Fruit fly (Drosophila melanogaster): ENCODE measurements around the gene CG8209.

Gene CG8209

dm6 chr3L:8024278-8025140, 48.3 kb downstream of the CG8209 start (continued):
- TF ChIP-seq pfk (GFP tag; optimal IDR thresholded peaks at IDR 0.05) = no peak
- 0 out of 2 replicates have a peak, but pooled peaks have one; percentile 49 for TF ChIP-seq esg (GFP tag; conservative IDR thresholded peaks at IDR 0.05)
- TF ChIP-seq mld (GFP tag; IDR thresholded peaks at IDR 0.05; ENCODE audit: partially characterized antibody) = no peak
- TF ChIP-seq CG13624 (GFP tag; optimal IDR thresholded peaks at IDR 0.05) = peak; percentile 12
- TF ChIP-seq CG14014 (GFP tag; IDR thresholded peaks at IDR 0.05) = peak; percentile 46; the same call in 1 of the 2 replicates
- no peak for TF ChIP-seq inv (GFP tag; IDR thresholded peaks at IDR 0.05; ENCODE audit: partially characterized antibody)
- TF ChIP-seq CG18599 (GFP tag; optimal IDR thresholded peaks at IDR 0.05) = peak; percentile 36
- TF ChIP-seq Vsx1 (GFP tag; optimal IDR thresholded peaks at IDR 0.05) = no peak
- TF ChIP-seq CG1832 (GFP tag; optimal IDR thresholded peaks at IDR 0.05) = peak; percentile 85
- no peak for TF ChIP-seq Side (GFP tag; optimal IDR thresholded peaks at IDR 0.05)
- TF ChIP-seq Adf1 (GFP tag; IDR thresholded peaks at IDR 0.05) = no peak
- TF ChIP-seq sd (tag; optimal IDR thresholded peaks at IDR 0.05) = peak; percentile 100
- TF ChIP-seq crp (GFP tag; optimal IDR thresholded peaks at IDR 0.05) = peak in 1 of 2 experiments; percentile 70
- TF ChIP-seq crol (GFP tag; IDR thresholded peaks at IDR 0.05) = no peak
- no peak for TF ChIP-seq bowl (GFP tag; IDR thresholded peaks at IDR 0.05)
- TF ChIP-seq Ptx1 (GFP tag; IDR thresholded peaks at IDR 0.05) = peak; percentile 75
- TF ChIP-seq ash1 (GFP tag; optimal IDR thresholded peaks at IDR 0.05) = no peak
- no peak for TF ChIP-seq CG9609 (GFP tag; optimal IDR thresholded peaks at IDR 0.05)
- TF ChIP-seq her (GFP tag; optimal IDR thresholded peaks at IDR 0.05) = no peak
- TF ChIP-seq CG9215 (GFP tag; IDR thresholded peaks at IDR 0.05) = peak; percentile 57; the same call in 1 of the 2 replicates
- no peak for TF ChIP-seq Hand (GFP tag; optimal IDR thresholded peaks at IDR 0.05)
- peak; percentile 40 for TF ChIP-seq CG30403 (GFP tag; optimal IDR thresholded peaks at IDR 0.05)
- TF ChIP-seq sob (GFP tag; IDR thresholded peaks at IDR 0.05) = peak; percentile 56
- TF ChIP-seq Sry-δ (GFP tag; optimal IDR thresholded peaks at IDR 0.05) = no peak
- no peak for TF ChIP-seq CG12236 (GFP tag; optimal IDR thresholded peaks at IDR 0.05)
- peak; percentile 50 for TF ChIP-seq BtbVII (GFP tag; optimal IDR thresholded peaks at IDR 0.05)
- no peak for TF ChIP-seq vfl (GFP tag; optimal IDR thresholded peaks at IDR 0.05)
- TF ChIP-seq CG12071 (GFP tag; optimal IDR thresholded peaks at IDR 0.05) = no peak
- TF ChIP-seq CG11398 (GFP tag; optimal IDR thresholded peaks at IDR 0.05) = no peak
- TF ChIP-seq CG3065 (GFP tag; optimal IDR thresholded peaks at IDR 0.05) = no peak
- TF ChIP-seq Meics (GFP tag; optimal IDR thresholded peaks at IDR 0.05) = peak; percentile 51
- peak; percentile 73 for TF ChIP-seq CG6689 (GFP tag; IDR thresholded peaks at IDR 0.05)
- TF ChIP-seq Eip74EF (GFP tag; optimal IDR thresholded peaks at IDR 0.05) = no peak
- peak; percentile 34; the same call in 1 of the 2 replicates for TF ChIP-seq dati (GFP tag; IDR thresholded peaks at IDR 0.05)
- peak; percentile 55 for TF ChIP-seq stc (GFP tag; IDR thresholded peaks at IDR 0.05)
- TF ChIP-seq CG2199 (GFP tag; IDR thresholded peaks at IDR 0.05) = no peak
- no peak for TF ChIP-seq Bgb (GFP tag; IDR thresholded peaks at IDR 0.05; ENCODE audit: partially characterized antibody)
- TF ChIP-seq HmgZ (tag; optimal IDR thresholded peaks at IDR 0.05) = no peak
- TF ChIP-seq pb (GFP tag; optimal IDR thresholded peaks at IDR 0.05) = no peak
- no peak for TF ChIP-seq pan (optimal IDR thresholded peaks at IDR 0.05)
- peak in 1 of 2 experiments; percentile 79 for TF ChIP-seq pan (GFP tag; optimal IDR thresholded peaks at IDR 0.05 in 1 of 2, IDR thresholded peaks at IDR 0.05 in 1 of 2)
- TF ChIP-seq ase (GFP tag; IDR thresholded peaks at IDR 0.05) = peak; percentile 74; the same call in 2 of the 3 replicates
- TF ChIP-seq Scr (GFP tag; IDR thresholded peaks at IDR 0.05; ENCODE audit: partially characterized antibody) = no peak
- no peak for TF ChIP-seq CG3407 (GFP tag; optimal IDR thresholded peaks at IDR 0.05)
- peak; percentile 53 for TF ChIP-seq CG31224 (GFP tag; IDR thresholded peaks at IDR 0.05)
- no peak for TF ChIP-seq CG17568 (GFP tag; optimal IDR thresholded peaks at IDR 0.05)
- TF ChIP-seq H2.0 (GFP tag; IDR thresholded peaks at IDR 0.05) = peak; percentile 10; the same call in 1 of the 2 replicates
- peak; percentile 23; the same call in 1 of the 2 replicates for TF ChIP-seq ro (GFP tag; IDR thresholded peaks at IDR 0.05)
- no peak for TF ChIP-seq CG32767 (GFP tag; IDR thresholded peaks at IDR 0.05)
